Fruit fly (Drosophila melanogaster): Measurements from ENCODE around the gene CG12111.

The CG12111 gene

dm6 chrX:8533589-8534320 lies 37.0 kb downstream of the CG12111 start (continued):
- TF ChIP-seq sr (GFP tag; IDR thresholded peaks at IDR 0.05) (0 out of 3 replicates have a peak, but pooled peaks have one; percentile 1), CG17359 (tag; optimal IDR thresholded peaks at IDR 0.05) (peak; percentile 37), sqz (GFP tag; optimal IDR thresholded peaks at IDR 0.05) (peak; percentile 58), al (GFP tag; IDR thresholded peaks at IDR 0.05) (peak; percentile 71), CG32772 (GFP tag; IDR thresholded peaks at IDR 0.05) (peak; percentile 32; the same call in 1 of the 2 replicates), CG30403 (GFP tag; optimal IDR thresholded peaks at IDR 0.05) (peak; percentile 43), CG9727 (GFP tag; optimal IDR thresholded peaks at IDR 0.05) (peak; percentile 34), CG9817 (tag; optimal IDR thresholded peaks at IDR 0.05) (peak; percentile 54), gem (tag; optimal IDR thresholded peaks at IDR 0.05) (peak; percentile 58), Meics (GFP tag; optimal IDR thresholded peaks at IDR 0.05) (peak; percentile 20), Dek (tag; optimal IDR thresholded peaks at IDR 0.05) (peak; percentile 53), CG4707 (GFP tag; optimal IDR thresholded peaks at IDR 0.05) (no peak), CG7839 (tag; optimal IDR thresholded peaks at IDR 0.05) (peak; percentile 34), C15 (GFP tag; IDR thresholded peaks at IDR 0.05) (0 out of 3 replicates have a peak, but pooled peaks have one; percentile 27), Adf1 (GFP tag; IDR thresholded peaks at IDR 0.05) (peak; percentile 84), CG12659 (GFP tag; optimal IDR thresholded peaks at IDR 0.05) (peak; percentile 36), CG2889 (GFP tag; IDR thresholded peaks at IDR 0.05) (0 out of 3 replicates have a peak, but pooled peaks have one; percentile 16), CG11093 (GFP tag; IDR thresholded peaks at IDR 0.05) (0 out of 3 replicates have a peak, but pooled peaks have one; percentile 13), CG3163 (GFP tag; optimal IDR thresholded peaks at IDR 0.05) (no peak), CG14050 (GFP tag; IDR thresholded peaks at IDR 0.05) (no peak), CG2875 (GFP tag; optimal IDR thresholded peaks at IDR 0.05) (no peak), CG11456 (GFP tag; IDR thresholded peaks at IDR 0.05) (peak; percentile 48; the same call in 1 of the 3 replicates), chm (GFP tag; IDR thresholded peaks at IDR 0.05) (0 out of 2 replicates have a peak, but pooled peaks have one; percentile 30), Hsf (GFP tag; optimal IDR thresholded peaks at IDR 0.05) (peak; percentile 16), CG8924 (tag; optimal IDR thresholded peaks at IDR 0.05) (no peak), Ssrp (tag; optimal IDR thresholded peaks at IDR 0.05) (peak; percentile 0), CG17568 (GFP tag; optimal IDR thresholded peaks at IDR 0.05) (peak; percentile 8), abd-A (tag; optimal IDR thresholded peaks at IDR 0.05) (peak; percentile 40), CG14667 (GFP tag; IDR thresholded peaks at IDR 0.05) (peak; percentile 45; the same call in 1 of the 2 replicates), H2.0 (GFP tag; IDR thresholded peaks at IDR 0.05) (peak; percentile 23; the same call in 1 of the 2 replicates), CG11247 (GFP tag; IDR thresholded peaks at IDR 0.05) (peak; percentile 44; the same call in 1 of the 2 replicates), ci (GFP tag; IDR thresholded peaks at IDR 0.05) (no peak), Mrtf (GFP tag; IDR thresholded peaks at IDR 0.05) (no peak), CG13424 (tag; optimal IDR thresholded peaks at IDR 0.05) (peak; percentile 15), CG2678 (tag; optimal IDR thresholded peaks at IDR 0.05) (peak; percentile 41), Atf6 (GFP tag; IDR thresholded peaks at IDR 0.05) (peak; percentile 61; the same call in 1 of the 2 replicates), CG7372 (GFP tag; IDR thresholded peaks at IDR 0.05) (peak; percentile 41; the same call in 1 of the 2 replicates), wor (GFP tag; IDR thresholded peaks at IDR 0.05) (no peak), nom (GFP tag; optimal IDR thresholded peaks at IDR 0.05) (no peak), eyg (GFP tag; optimal IDR thresholded peaks at IDR 0.05) (no peak), CG15514 (GFP tag; optimal IDR thresholded peaks at IDR 0.05) (peak; percentile 16), tx (GFP tag; optimal IDR thresholded peaks at IDR 0.05) (peak; percentile 24), CG14014 (GFP tag; IDR thresholded peaks at IDR 0.05) (peak; percentile 51), Drgx (GFP tag; IDR thresholded peaks at IDR 0.05) (peak; percentile 88), CG7786 (GFP tag; optimal IDR thresholded peaks at IDR 0.05) (no peak), CG4730 (GFP tag; IDR thresholded peaks at IDR 0.05) (0 out of 2 replicates have a peak, but pooled peaks have one; percentile 14), sens (GFP tag) (peak; percentile 50), phol (tag; optimal IDR thresholded peaks at IDR 0.05) (peak; percentile 11), Max (GFP tag; optimal IDR thresholded peaks at IDR 0.05) (peak; percentile 14)

Data from whole organism, embryonic.